Worm (Caenorhabditis elegans): ENCODE results near the gene atic-1.

ce11 chrIV:7897443-7897842 is 15.6 kb downstream of the atic-1 start, which contains the start of gene ilys-4:
- no peak for TF ChIP-seq ztf-23 (GFP tag; IDR thresholded peaks at IDR 0.05)
- TF ChIP-seq ztf-29 (GFP tag; IDR thresholded peaks at IDR 0.05), result no peak
- TF ChIP-seq flt-1 (GFP tag; IDR thresholded peaks at IDR 0.05), result no peak

Measured in whole organism, midembryonic.